Fruit fly (Drosophila melanogaster) whole organism, embryonic: ENCODE measurements around the gene RhoGEF4.
A peak's percentile ranks its signal among the peaks of the same experiment; 100 is the strongest.

ENCODE experiments used
- B-H1 ChIP-seq: fragments of 200-800 bp; sonication (Bioruptor generic); IDR thresholded peaks from 3 replicates; pipeline ENCODE4 v1.3.6; 2022; ENCODE audit warnings: missing biosample characterization, missing genetic modification characterization
- CG11085 ChIP-seq: fragments of 200-800 bp; sonication (Bioruptor generic); IDR thresholded peaks from 2 replicates; pipeline ENCODE4 v1.3.6; 2022; ENCODE audit warnings: missing biosample characterization, missing genetic modification characterization
- CG11504 ChIP-seq: fragments of 200-800 bp; sonication (Bioruptor generic); optimal IDR thresholded peaks from 3 replicates; lab custom pipeline; 2019; ENCODE audit warnings: missing biosample characterization, mild to moderate bottlenecking, missing genetic modification characterization, moderate library complexity
- CG15073 ChIP-seq: fragments of 200-800 bp; sonication (Bioruptor generic); optimal IDR thresholded peaks from 2 replicates; lab custom pipeline; 2016; ENCODE audit warnings: missing biosample characterization, missing genetic modification characterization
- CG15269 ChIP-seq: fragments of 200-800 bp; sonication (Bioruptor generic); optimal IDR thresholded peaks from 2 replicates; lab custom pipeline; 2018; ENCODE audit warnings: missing biosample characterization, mild to moderate bottlenecking, missing genetic modification characterization, moderate library complexity
- CG15479 ChIP-seq: fragments of 200-800 bp; sonication (Bioruptor generic); optimal IDR thresholded peaks from 3 replicates; lab custom pipeline; 2019; ENCODE audit warnings: missing biosample characterization, mild to moderate bottlenecking, missing genetic modification characterization, moderate library complexity
- CG17385 ChIP-seq: fragments of 200-800 bp; sonication (Bioruptor generic); optimal IDR thresholded peaks from 3 replicates; lab custom pipeline; 2018; ENCODE audit warnings: missing biosample characterization, mild to moderate bottlenecking, missing genetic modification characterization
- CG17829 ChIP-seq: fragments of 200-800 bp; optimal IDR thresholded peaks from 2 replicates; lab custom pipeline; 2019; ENCODE audit warnings: missing biosample characterization, mild to moderate bottlenecking, missing genetic modification characterization, moderate library complexity
- CG18764 ChIP-seq: fragments of 200-800 bp; sonication (Bioruptor generic); optimal IDR thresholded peaks from 3 replicates; lab custom pipeline; 2016; ENCODE audit warnings: missing biosample characterization, missing genetic modification characterization
- CG2202 ChIP-seq: fragments of 200-800 bp; sonication (Bioruptor generic); optimal IDR thresholded peaks from 2 replicates; lab custom pipeline; 2018; ENCODE audit warnings: missing biosample characterization, mild to moderate bottlenecking, missing genetic modification characterization
- CG2712 ChIP-seq: fragments of 200-800 bp; optimal IDR thresholded peaks from 3 replicates; lab custom pipeline; 2019; ENCODE audit warnings: missing biosample characterization, mild to moderate bottlenecking, missing genetic modification characterization, moderate library complexity
- CG31224 ChIP-seq: fragments of 200-800 bp; sonication (Bioruptor generic); IDR thresholded peaks from 2 replicates; pipeline ENCODE4 v1.3.6; 2022; ENCODE audit warnings: missing biosample characterization, missing genetic modification characterization
- CG31365 ChIP-seq: fragments of 200-800 bp; sonication (Bioruptor generic); optimal IDR thresholded peaks from 2 replicates; lab custom pipeline; 2018; ENCODE audit warnings: missing biosample characterization, mild to moderate bottlenecking, missing genetic modification characterization
- CG4360 ChIP-seq: fragments of 200-800 bp; sonication (Bioruptor generic); IDR thresholded peaks from 2 replicates; pipeline ENCODE4 v1.3.6; 2022; ENCODE audit warnings: missing biosample characterization, missing genetic modification characterization
- CG5180 ChIP-seq: fragments of 200-800 bp; sonication (Bioruptor generic); optimal IDR thresholded peaks from 3 replicates; lab custom pipeline; 2017; ENCODE audit warnings: missing biosample characterization, missing genetic modification characterization, mild to moderate bottlenecking, moderate library complexity, missing genetic modification reagents
- CG6765 ChIP-seq: fragments of 200-800 bp; sonication (Bioruptor generic); optimal IDR thresholded peaks from 3 replicates; lab custom pipeline; 2017; ENCODE audit warnings: missing biosample characterization, mild to moderate bottlenecking, missing genetic modification characterization
- CG6791 ChIP-seq: fragments of 200-800 bp; sonication (Bioruptor generic); IDR thresholded peaks from 3 replicates; pipeline ENCODE4 v1.3.6; 2022; ENCODE audit warnings: missing biosample characterization, missing genetic modification characterization; ENCODE audit not compliant: partially characterized antibody
- CG6854 ChIP-seq: fragments of 200-800 bp; sonication (Bioruptor generic); optimal IDR thresholded peaks from 3 replicates; lab custom pipeline; 2017; ENCODE audit warnings: missing biosample characterization, mild to moderate bottlenecking, missing genetic modification characterization
- CG7372 ChIP-seq: fragments of 200-800 bp; sonication (Bioruptor generic); IDR thresholded peaks from 2 replicates; pipeline ENCODE4 v1.3.6; 2022; ENCODE audit warnings: missing biosample characterization, missing genetic modification characterization
- CG7839 ChIP-seq: fragments of 200-800 bp; sonication (Bioruptor generic); optimal IDR thresholded peaks from 3 replicates; lab custom pipeline; 2018; ENCODE audit warnings: missing biosample characterization, mild to moderate bottlenecking, missing genetic modification characterization, moderate library complexity
- CG8281 ChIP-seq: fragments of 200-800 bp; sonication (Bioruptor generic); optimal IDR thresholded peaks from 2 replicates; lab custom pipeline; 2018; ENCODE audit warnings: missing biosample characterization, mild to moderate bottlenecking, missing genetic modification characterization, moderate library complexity
- CG8924 ChIP-seq: fragments of 200-800 bp; optimal IDR thresholded peaks from 3 replicates; lab custom pipeline; 2019; ENCODE audit warnings: missing biosample characterization, mild to moderate bottlenecking, missing genetic modification characterization, moderate library complexity
- Camta ChIP-seq: fragments of 200-800 bp; sonication (Bioruptor generic); optimal IDR thresholded peaks from 2 replicates; lab custom pipeline; 2016; ENCODE audit warnings: missing biosample characterization, missing genetic modification characterization
- CoRest ChIP-seq: fragments of 200-800 bp; sonication (Bioruptor generic); optimal IDR thresholded peaks from 3 replicates; lab custom pipeline; 2018; ENCODE audit warnings: missing biosample characterization, mild to moderate bottlenecking, missing genetic modification characterization, moderate library complexity
- D ChIP-seq, 2 experiments: fragments of 200-800 bp in 1 of 2; fragments of >200 bp in 1 of 2; sonication (Bioruptor generic) in 1 of 2; optimal IDR thresholded peaks; 2 replicates in 1 of 2; 3 replicates in 1 of 2; lab custom pipeline; 2017; ENCODE audit warnings: mild to moderate bottlenecking in 1 of 2, missing biosample characterization in 1 of 2, missing genetic modification characterization in 1 of 2, missing genetic modification reagents in 1 of 2
- D19B ChIP-seq: fragments of 200-800 bp; sonication (Bioruptor generic); optimal IDR thresholded peaks from 2 replicates; lab custom pipeline; 2017; ENCODE audit warnings: missing biosample characterization, mild to moderate bottlenecking, missing genetic modification characterization
- Dad ChIP-seq: fragments of 200-800 bp; sonication (Bioruptor generic); optimal IDR thresholded peaks from 3 replicates; lab custom pipeline; 2016; ENCODE audit warnings: missing biosample characterization, missing genetic modification characterization
- ERR ChIP-seq: fragments of 200-800 bp; sonication (Bioruptor generic); optimal IDR thresholded peaks from 2 replicates; lab custom pipeline; 2016; ENCODE audit warnings: missing biosample characterization, missing genetic modification characterization
- H15 ChIP-seq: fragments of 200-800 bp; sonication (Bioruptor generic); IDR thresholded peaks from 3 replicates; pipeline ENCODE4 v1.3.6; 2022; ENCODE audit warnings: missing biosample characterization, missing genetic modification characterization
- HmgZ ChIP-seq: fragments of 200-800 bp; sonication (Bioruptor generic); optimal IDR thresholded peaks from 2 replicates; lab custom pipeline; 2018; ENCODE audit warnings: missing biosample characterization, mild to moderate bottlenecking, missing genetic modification characterization
- Jarid2 ChIP-seq: fragments of 200-800 bp; sonication (Bioruptor generic); optimal IDR thresholded peaks from 3 replicates; lab custom pipeline; 2017; ENCODE audit warnings: mild to moderate bottlenecking, missing biosample characterization, missing genetic modification reagents, missing genetic modification characterization
- Med ChIP-seq: fragments of 200-800 bp; sonication (Bioruptor generic); peaks from one replicate; lab custom pipeline; 2016; ENCODE audit warnings: missing biosample characterization, missing genetic modification characterization, mild to moderate bottlenecking, inconsistent platforms, moderate library complexity
- Mes4 ChIP-seq: fragments of 200-800 bp; sonication (Bioruptor generic); optimal IDR thresholded peaks from 2 replicates; lab custom pipeline; 2016; ENCODE audit warnings: missing biosample characterization, missing genetic modification characterization
- Rfx ChIP-seq: fragments of 200-800 bp; sonication (Bioruptor generic); IDR thresholded peaks from 2 replicates; pipeline ENCODE4 v1.3.6; 2022; ENCODE audit warnings: missing biosample characterization, missing genetic modification characterization
- Sin3A ChIP-seq: fragments of >200 bp; optimal IDR thresholded peaks from 2 replicates; lab custom pipeline; 2018
- ash1 ChIP-seq: fragments of 200-800 bp; sonication (Bioruptor generic); optimal IDR thresholded peaks from 2 replicates; lab custom pipeline; 2018; ENCODE audit warnings: missing biosample characterization, mild to moderate bottlenecking, missing genetic modification characterization
- ato ChIP-seq: fragments of 200-800 bp; sonication (Bioruptor generic); IDR thresholded peaks from 2 replicates; pipeline ENCODE4 v1.3.6; 2022; ENCODE audit warnings: missing biosample characterization, missing genetic modification characterization; ENCODE audit not compliant: partially characterized antibody
- disco-r ChIP-seq: fragments of 200-800 bp; sonication (Bioruptor generic); optimal IDR thresholded peaks from 2 replicates; lab custom pipeline; 2016; ENCODE audit warnings: missing biosample characterization, missing genetic modification characterization
- dmrt99B ChIP-seq: fragments of 200-800 bp; sonication (Bioruptor generic); optimal IDR thresholded peaks from 2 replicates; lab custom pipeline; 2018; ENCODE audit warnings: missing biosample characterization, mild to moderate bottlenecking, missing genetic modification characterization, moderate library complexity
- dysf ChIP-seq: fragments of 200-800 bp; sonication (Bioruptor generic); IDR thresholded peaks from 3 replicates; pipeline ENCODE4 v1.3.6; 2022; ENCODE audit warnings: missing biosample characterization, missing genetic modification characterization
- ems ChIP-seq: fragments of 200-800 bp; sonication (Bioruptor generic); optimal IDR thresholded peaks from 3 replicates; lab custom pipeline; 2016; ENCODE audit warnings: missing biosample characterization, missing genetic modification characterization
- lilli ChIP-seq: fragments of 200-800 bp; sonication (Bioruptor generic); optimal IDR thresholded peaks from 3 replicates; lab custom pipeline; 2016; ENCODE audit warnings: missing biosample characterization, missing genetic modification characterization
- maf-S ChIP-seq: fragments of 200-800 bp; sonication (Bioruptor generic); optimal IDR thresholded peaks from 2 replicates; lab custom pipeline; 2016; ENCODE audit warnings: missing biosample characterization, missing genetic modification characterization
- mld ChIP-seq: fragments of 200-800 bp; sonication (Bioruptor generic); IDR thresholded peaks from 3 replicates; pipeline ENCODE4 v1.3.6; 2022; ENCODE audit warnings: missing biosample characterization, missing genetic modification characterization; ENCODE audit not compliant: partially characterized antibody
- p53 ChIP-seq: fragments of 200-800 bp; sonication (Bioruptor generic); optimal IDR thresholded peaks from 2 replicates; lab custom pipeline; 2016; ENCODE audit warnings: missing biosample characterization, missing genetic modification characterization
- pzg ChIP-seq: fragments of 200-800 bp; sonication (Bioruptor generic); optimal IDR thresholded peaks from 3 replicates; lab custom pipeline; 2018; ENCODE audit warnings: missing biosample characterization, mild to moderate bottlenecking, missing genetic modification characterization, moderate library complexity
- slbo ChIP-seq: fragments of 200-800 bp; sonication (Bioruptor generic); IDR thresholded peaks from 2 replicates; pipeline ENCODE4 v1.3.6; 2022; ENCODE audit warnings: missing biosample characterization, missing genetic modification characterization
- stc ChIP-seq: fragments of 200-800 bp; sonication (Bioruptor generic); IDR thresholded peaks from 2 replicates; pipeline ENCODE4 v1.3.6; 2022; ENCODE audit warnings: missing biosample characterization, missing genetic modification characterization
- tup ChIP-seq: fragments of 200-800 bp; sonication (Bioruptor generic); optimal IDR thresholded peaks from 2 replicates; lab custom pipeline; 2016; ENCODE audit warnings: missing biosample characterization, mild to moderate bottlenecking, missing genetic modification characterization, moderate library complexity
- tx ChIP-seq: fragments of 200-800 bp; sonication (Bioruptor generic); optimal IDR thresholded peaks from 2 replicates; lab custom pipeline; 2016; ENCODE audit warnings: missing biosample characterization, missing genetic modification characterization
- usp ChIP-seq: fragments of >200 bp; optimal IDR thresholded peaks from 2 replicates; lab custom pipeline; 2017; ENCODE audit warnings: missing biosample characterization, missing genetic modification characterization

The RhoGEF4 gene

DNA sequence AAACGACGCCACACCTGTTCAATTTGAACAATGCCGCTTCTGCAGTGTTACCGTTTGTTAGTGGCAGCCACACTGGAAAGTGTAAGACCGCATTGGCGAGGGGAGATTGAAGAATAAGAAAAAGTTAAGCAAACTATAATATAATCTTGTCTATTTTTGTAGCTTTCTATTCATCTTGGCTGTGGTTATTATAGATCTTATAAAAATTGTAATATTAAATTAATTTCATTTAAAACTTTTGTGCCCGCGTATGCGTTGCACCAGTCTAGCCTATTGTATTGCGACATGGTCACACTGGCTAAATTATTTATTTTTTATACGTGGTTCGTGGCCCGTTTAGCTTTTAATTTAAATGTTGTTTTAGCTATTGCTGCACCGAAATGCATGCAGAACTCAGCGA, at the start of gene RhoGEF4, which contains the start of gene Rint1 (continued):
- TF ChIP-seq CG7839 (tag; lab: Kevin White, UChicago) (peak; percentile 72), mld (GFP tag; lab: Robert Waterston, UW) (no peak), CG15073 (GFP tag; lab: Kevin White, UChicago) (no peak), CG5180 (GFP tag; lab: Kevin White, UChicago) (no peak), CG6791 (GFP tag; lab: Robert Waterston, UW) (no peak), ato (no peak), CG8924 (tag; lab: Kevin White, UChicago) (peak; percentile 65), lilli (GFP tag; lab: Kevin White, UChicago) (peak; percentile 82), CG2202 (tag; lab: Kevin White, UChicago) (peak; percentile 30), Dad (GFP tag; lab: Kevin White, UChicago) (peak; percentile 31), D19B (GFP tag; lab: Kevin White, UChicago) (no peak), B-H1 (peak; percentile 36; the same call in 2 of the 3 replicates), slbo (peak; percentile 92), ash1 (GFP tag; lab: Kevin White, UChicago) (no peak), p53 (GFP tag; lab: Kevin White, UChicago) (no peak), Sin3A (peak; percentile 87), CG8281 (tag; lab: Kevin White, UChicago) (no peak), D (optimal IDR thresholded peaks at IDR 0.05; lab: Kevin White, UChicago) (no peak), D (GFP tag; optimal IDR thresholded peaks at IDR 0.05; lab: Kevin White, UChicago) (peak; percentile 41), tx (GFP tag; lab: Kevin White, UChicago) (peak; percentile 48), usp (no peak), CoRest (peak; percentile 86), disco-r (GFP tag; lab: Kevin White, UChicago) (no peak), CG15479 (GFP tag; lab: Kevin White, UChicago) (no peak), CG11504 (tag; lab: Kevin White, UChicago) (no peak), CG7372 (GFP tag; lab: Robert Waterston, UW) (peak; percentile 58; the same call in 1 of the 2 replicates), CG2712 (tag; lab: Kevin White, UChicago) (peak; percentile 81), CG11085 (GFP tag; lab: Robert Waterston, UW) (peak; percentile 38; the same call in 1 of the 2 replicates), CG15269 (no peak), dmrt99B (tag; lab: Kevin White, UChicago) (no peak), CG4360 (no peak), ems (no peak), Med (peak; percentile 90), CG17829 (tag; lab: Kevin White, UChicago) (peak; percentile 82), dysf (GFP tag; lab: Robert Waterston, UW) (peak; percentile 79), HmgZ (tag; lab: Kevin White, UChicago) (peak; percentile 85), stc (GFP tag; lab: Robert Waterston, UW) (0 out of 2 replicates have a peak, but pooled peaks have one; percentile 27), CG17385 (GFP tag; lab: Kevin White, UChicago) (no peak), CG31365 (tag; lab: Kevin White, UChicago) (no peak), Jarid2 (GFP tag; lab: Kevin White, UChicago) (no peak), maf-S (GFP tag; lab: Kevin White, UChicago) (peak; percentile 29), ERR (no peak), Camta (GFP tag; lab: Kevin White, UChicago) (peak; percentile 19), H15 (peak; percentile 49; the same call in 1 of the 3 replicates), pzg (GFP tag; lab: Kevin White, UChicago) (peak; percentile 80), CG18764 (GFP tag; lab: Kevin White, UChicago) (peak; percentile 49), Rfx (peak; percentile 86), CG6765 (GFP tag; lab: Kevin White, UChicago) (no peak), Mes4 (peak; percentile 8), CG31224 (GFP tag; lab: Robert Waterston, UW) (peak; percentile 52), tup (GFP tag; lab: Kevin White, UChicago) (peak; percentile 60), CG6854 (no peak)
